Worm (Caenorhabditis elegans) whole organism, young adult: Measurements from ENCODE around the gene arx-5.
A peak's percentile ranks its signal among the peaks of the same experiment; 100 is the strongest.

ENCODE experiments used
- B0019.2 ChIP-seq: fragments of 200-800 bp; sonication (Bioruptor generic); conservative IDR thresholded peaks from 2 replicates; pipeline ENCODE4 v1.3.6; 2022; ENCODE audit warnings: missing genetic modification reagents, missing genetic modification characterization, missing compliant biosample characterization
- B0261.1 ChIP-seq: sonication (generic microtip); optimal IDR thresholded peaks from 2 replicates; lab custom pipeline; 2016; ENCODE audit warnings: mild to moderate bottlenecking, missing genetic modification characterization, moderate library complexity, missing compliant biosample characterization
- B0336.3 ChIP-seq: fragments of 200-800 bp; sonication (Bioruptor generic); IDR thresholded peaks from 2 replicates; pipeline ENCODE4 v1.3.6; 2022; ENCODE audit warnings: missing genetic modification characterization, missing compliant biosample characterization
- C17E4.6 ChIP-seq: fragments of 200-800 bp; sonication (Bioruptor generic); IDR thresholded peaks from 2 replicates; pipeline ENCODE4 v1.3.6; 2022; ENCODE audit warnings: missing genetic modification reagents, missing genetic modification characterization, missing compliant biosample characterization
- F37B4.10 ChIP-seq: fragments of 200-800 bp; sonication (Bioruptor generic); IDR thresholded peaks from 2 replicates; pipeline ENCODE4 v1.3.6; 2022; ENCODE audit warnings: missing genetic modification characterization, missing compliant biosample characterization
- F57C9.4 ChIP-seq: sonication (generic microtip); optimal IDR thresholded peaks from 2 replicates; lab custom pipeline; 2017; ENCODE audit warnings: mild to moderate bottlenecking, missing genetic modification characterization, missing compliant biosample characterization
- Y67H2A.10 ChIP-seq: fragments of 200-800 bp; sonication (Bioruptor generic); conservative IDR thresholded peaks from 2 replicates; pipeline ENCODE4 v1.3.6; 2022; ENCODE audit warnings: missing genetic modification reagents, missing genetic modification characterization, missing compliant biosample characterization
- Y95B8A.8 ChIP-seq: fragments of 200-800 bp; sonication (Bioruptor generic); IDR thresholded peaks from 2 replicates; pipeline ENCODE4 v1.3.6; 2022; ENCODE audit warnings: missing genetic modification reagents, missing genetic modification characterization, missing compliant biosample characterization
- ama-1 ChIP-seq, 3 experiments: fragments of 150-350 bp in 1 of 3; sonication (generic microtip) in 2 of 3; optimal IDR thresholded peaks; 2 replicates each; lab custom pipeline; 2014 to 2018; ENCODE audit warnings: missing biosample characterization in 2 of 3, missing genetic modification characterization in 2 of 3, missing genetic modification reagents in 2 of 3
- attf-3 ChIP-seq: fragments of 200-800 bp; sonication (Bioruptor generic); conservative IDR thresholded peaks from 2 replicates; pipeline ENCODE4 v1.3.6; 2022; ENCODE audit warnings: missing genetic modification reagents, missing genetic modification characterization, missing compliant biosample characterization
- ceh-27 ChIP-seq: fragments of 200-800 bp; sonication (Bioruptor generic); optimal IDR thresholded peaks from 2 replicates; lab custom pipeline; 2018; ENCODE audit warnings: mild to moderate bottlenecking, missing genetic modification characterization, moderate library complexity, missing compliant biosample characterization
- ceh-58 ChIP-seq: fragments of 200-800 bp; sonication (Bioruptor generic); IDR thresholded peaks from 2 replicates; pipeline ENCODE4 v1.3.6; 2022; ENCODE audit warnings: missing genetic modification characterization, missing compliant biosample characterization
- ceh-79 ChIP-seq: sonication (generic microtip); optimal IDR thresholded peaks from 2 replicates; lab custom pipeline; 2017; ENCODE audit warnings: mild to moderate bottlenecking, missing genetic modification characterization, missing compliant biosample characterization
- dox-1 ChIP-seq: fragments of 200-800 bp; sonication (Bioruptor generic); IDR thresholded peaks from 2 replicates; pipeline ENCODE4 v1.3.6; 2022; ENCODE audit warnings: missing genetic modification reagents, missing genetic modification characterization, missing compliant biosample characterization
- efl-1 ChIP-seq: fragments of 150-350 bp; optimal IDR thresholded peaks from 2 replicates; lab custom pipeline; 2014; ENCODE audit warnings: missing biosample characterization, missing genetic modification reagents, missing genetic modification characterization
- egl-44 ChIP-seq: fragments of 200-800 bp; sonication (Bioruptor generic); IDR thresholded peaks from 2 replicates; pipeline ENCODE4 v1.3.6; 2022; ENCODE audit warnings: missing genetic modification reagents, missing genetic modification characterization, missing compliant biosample characterization
- egrh-3 ChIP-seq: fragments of 200-800 bp; sonication (Bioruptor generic); IDR thresholded peaks from 2 replicates; pipeline ENCODE4 v1.3.6; 2022; ENCODE audit warnings: missing genetic modification reagents, missing genetic modification characterization, missing compliant biosample characterization
- ets-4 ChIP-seq: fragments of 200-800 bp; sonication (Bioruptor generic); optimal IDR thresholded peaks from 2 replicates; lab custom pipeline; 2018; ENCODE audit warnings: mild to moderate bottlenecking, missing genetic modification characterization, missing compliant biosample characterization
- fkh-3 ChIP-seq: sonication (generic microtip); optimal IDR thresholded peaks from 2 replicates; lab custom pipeline; 2016; ENCODE audit warnings: mild to moderate bottlenecking, missing genetic modification characterization, missing compliant biosample characterization
- gei-17 ChIP-seq: fragments of 200-800 bp; sonication (Bioruptor generic); optimal IDR thresholded peaks from 2 replicates; lab custom pipeline; 2018; ENCODE audit warnings: mild to moderate bottlenecking, missing genetic modification characterization, missing compliant biosample characterization
- hmg-20 ChIP-seq: fragments of 200-800 bp; sonication (Bioruptor generic); IDR thresholded peaks from 2 replicates; pipeline ENCODE4 v1.3.6; 2022; ENCODE audit warnings: missing genetic modification reagents, missing genetic modification characterization, missing compliant biosample characterization
- lag-1 ChIP-seq: fragments of 200-800 bp; sonication (Bioruptor generic); IDR thresholded peaks from 2 replicates; pipeline ENCODE4 v1.3.6; 2022; ENCODE audit warnings: missing genetic modification reagents, missing genetic modification characterization, missing compliant biosample characterization
- let-526 ChIP-seq: fragments of 200-800 bp; sonication (Bioruptor generic); IDR thresholded peaks from 2 replicates; pipeline ENCODE4 v1.3.6; 2022; ENCODE audit warnings: missing genetic modification reagents, missing genetic modification characterization, missing compliant biosample characterization
- lin-35 ChIP-seq, 3 experiments: fragments of 150-350 bp in 2 of 3; sonication (generic microtip) in 1 of 3; optimal IDR thresholded peaks; 2 replicates each; lab custom pipeline; 2014 to 2018; ENCODE audit warnings: missing biosample characterization in 3 of 3, missing genetic modification characterization in 3 of 3, missing genetic modification reagents in 3 of 3
- lin-54 ChIP-seq: fragments of 200-800 bp; sonication (Bioruptor generic); optimal IDR thresholded peaks from 2 replicates; lab custom pipeline; 2018; ENCODE audit warnings: mild to moderate bottlenecking, missing genetic modification characterization, missing compliant biosample characterization
- lir-1 ChIP-seq: fragments of 200-800 bp; sonication (Bioruptor generic); conservative IDR thresholded peaks from 2 replicates; pipeline ENCODE4 v1.3.6; 2022; ENCODE audit warnings: missing genetic modification reagents, missing genetic modification characterization, missing compliant biosample characterization
- mes-4 ChIP-seq: sonication (generic microtip); optimal IDR thresholded peaks from 2 replicates; lab custom pipeline; 2016; ENCODE audit warnings: missing genotype, missing genetic modification characterization, missing compliant biosample characterization
- mxl-1 ChIP-seq: sonication (generic microtip); optimal IDR thresholded peaks from 2 replicates; lab custom pipeline; 2016; ENCODE audit warnings: missing genetic modification characterization, missing compliant biosample characterization
- nfya-2 ChIP-seq: fragments of 200-800 bp; sonication (Bioruptor generic); IDR thresholded peaks from 2 replicates; pipeline ENCODE4 v1.3.6; 2022; ENCODE audit warnings: missing genetic modification reagents, missing genetic modification characterization, missing compliant biosample characterization
- nfyb-1 ChIP-seq: fragments of 200-800 bp; sonication (Bioruptor generic); IDR thresholded peaks from 2 replicates; pipeline ENCODE4 v1.3.6; 2022; ENCODE audit warnings: missing genetic modification reagents, missing genetic modification characterization, missing compliant biosample characterization
- nhr-80 ChIP-seq: sonication (generic microtip); optimal IDR thresholded peaks from 2 replicates; lab custom pipeline; 2016; ENCODE audit warnings: missing genetic modification characterization, missing compliant biosample characterization
- nhr-90 ChIP-seq: sonication (generic microtip); optimal IDR thresholded peaks from 2 replicates; lab custom pipeline; 2016; ENCODE audit warnings: missing genotype, mild to moderate bottlenecking, missing genetic modification characterization, missing compliant biosample characterization
- rpc-1 ChIP-seq, 2 experiments: fragments of 150-350 bp in 1 of 2; sonication (generic microtip) in 1 of 2; optimal IDR thresholded peaks; 2 replicates each; lab custom pipeline; 2014 to 2018; ENCODE audit warnings: missing biosample characterization in 1 of 2, missing genetic modification characterization in 1 of 2, missing genetic modification reagents in 1 of 2, missing genotype in 1 of 2
- snpc-1.1 ChIP-seq: sonication (generic microtip); optimal IDR thresholded peaks from 2 replicates; lab custom pipeline; 2017; ENCODE audit warnings: missing genetic modification characterization, mild to moderate bottlenecking, missing compliant biosample characterization, antibody characterized with exemption, moderate library complexity, missing genotype, missing genetic modification reagents; ENCODE audit not compliant: insufficient read depth
- tbx-9 ChIP-seq: sonication (generic microtip); optimal IDR thresholded peaks from 2 replicates; lab custom pipeline; 2016; ENCODE audit warnings: borderline replicate concordance, missing genetic modification characterization, inconsistent platforms, missing compliant biosample characterization
- tlf-1 ChIP-seq: fragments of 200-800 bp; sonication (Bioruptor generic); optimal IDR thresholded peaks from 2 replicates; lab custom pipeline; 2018; ENCODE audit warnings: mild to moderate bottlenecking, missing genetic modification characterization, missing compliant biosample characterization
- zfh-2 ChIP-seq: fragments of 200-800 bp; sonication (Bioruptor generic); conservative IDR thresholded peaks from 2 replicates; pipeline ENCODE4 v1.3.6; 2022; ENCODE audit warnings: missing genetic modification reagents, missing genetic modification characterization, missing compliant biosample characterization

The arx-5 gene

DNA sequence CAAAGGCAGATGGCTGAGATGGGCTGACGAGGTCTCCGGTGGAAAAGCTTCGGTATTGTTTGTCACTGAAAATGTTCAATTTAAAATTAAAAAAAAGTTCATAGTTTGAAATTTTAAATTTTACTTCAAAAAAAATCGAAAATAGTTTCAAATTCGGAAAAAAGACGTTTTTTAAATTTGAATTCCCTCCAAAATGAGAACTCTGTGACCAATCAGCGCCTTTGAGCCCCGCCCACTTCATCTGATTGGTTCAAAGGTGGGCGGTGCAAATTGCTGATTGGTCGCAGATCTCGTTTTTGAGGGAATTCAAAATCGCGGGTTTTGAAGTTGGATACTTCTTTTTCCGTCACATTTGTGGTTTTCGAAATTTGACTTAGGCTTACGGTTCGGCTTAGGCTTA lies 20.4 kb upstream of the arx-5 start:
- TF ChIP-seq lin-54, result no peak
- TF ChIP-seq nfyb-1 (GFP tag; lab: Robert Waterston, UW), result peak; percentile 83

DNA sequence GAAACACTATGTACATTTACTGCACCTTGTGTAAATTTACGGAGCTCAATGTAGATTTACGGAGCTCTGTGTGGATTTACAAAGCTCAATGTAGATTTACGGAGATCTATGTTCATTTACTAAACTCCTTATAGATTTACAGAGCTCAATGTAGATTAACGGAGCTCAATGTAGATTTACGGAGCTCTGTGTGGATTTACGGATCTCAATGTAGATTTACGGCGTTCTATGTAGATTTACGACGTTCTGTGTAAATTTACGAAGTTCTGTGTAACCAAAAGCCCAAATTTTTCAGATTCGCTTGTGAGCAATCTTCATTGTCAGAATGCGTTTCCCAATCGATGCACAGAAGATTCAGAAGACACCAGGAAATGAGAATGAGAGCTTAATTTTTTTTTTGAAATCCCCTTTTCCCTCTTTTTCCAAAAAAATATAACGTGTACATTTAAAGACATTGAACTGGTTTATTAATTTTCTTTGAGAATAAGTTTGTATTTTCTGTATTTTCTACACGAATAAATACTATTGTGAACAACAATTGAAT lies 18.9 kb upstream of the arx-5 start:
- TF ChIP-seq nfyb-1 (GFP tag; lab: Robert Waterston, UW) (0 out of 2 replicates have a peak, but pooled peaks have one; percentile 7), ceh-58 (GFP tag; lab: Robert Waterston, UW) (no peak)

DNA sequence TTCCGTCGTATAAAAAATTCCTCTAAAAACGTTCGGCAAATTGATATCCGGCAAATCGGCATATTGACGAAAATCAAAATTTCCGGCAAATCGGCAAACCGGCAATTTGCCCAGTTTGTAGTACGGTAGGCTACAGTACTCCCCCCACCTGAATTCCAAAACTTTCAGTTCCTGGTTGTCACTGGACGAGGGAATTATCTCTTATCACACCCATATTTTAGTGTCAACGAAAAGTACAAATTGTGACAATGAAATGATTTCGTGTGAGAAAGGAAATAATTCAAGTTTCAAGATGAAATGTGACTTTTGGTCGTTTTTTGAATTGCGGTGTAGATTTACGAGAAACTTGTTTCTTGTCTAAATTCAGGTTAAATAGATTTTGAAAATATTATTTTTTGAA lies 15.2 kb upstream of the arx-5 start:
- TF ChIP-seq nhr-80 (tag; lab: Kevin White, UChicago) (peak; percentile 43), C17E4.6 (no peak), ets-4 (GFP tag; lab: Kevin White, UChicago) (no peak), B0336.3 (GFP tag; lab: Robert Waterston, UW) (no peak), F37B4.10 (GFP tag; lab: Robert Waterston, UW) (no peak), mes-4 (tag; lab: Kevin White, UChicago) (no peak), nfyb-1 (GFP tag; lab: Robert Waterston, UW) (no peak)

DNA sequence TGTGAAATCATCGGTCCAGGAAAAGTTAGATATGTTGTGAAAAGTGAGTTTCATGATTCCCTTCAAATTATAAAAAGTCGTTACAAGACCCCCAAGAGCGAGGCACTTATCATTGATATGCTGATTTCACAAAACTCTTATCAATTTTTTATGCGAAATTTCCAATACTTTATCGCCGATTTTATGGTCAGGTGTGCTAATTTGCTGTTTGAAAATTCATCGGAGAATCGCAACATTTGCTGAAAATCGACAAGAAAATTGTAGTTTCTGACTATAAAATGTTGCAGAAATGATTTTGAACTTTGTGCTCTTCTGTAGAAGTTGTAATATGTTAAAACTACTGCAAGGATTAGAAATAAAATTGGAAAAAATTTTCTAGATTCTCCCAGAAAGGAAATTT lies 13.8 kb upstream of the arx-5 start:
- TF ChIP-seq egrh-3 (GFP tag; lab: Robert Waterston, UW) (no peak), dox-1 (no peak), tlf-1 (GFP tag; lab: Kevin White, UChicago) (no peak), hmg-20 (no peak), nhr-90 (tag; lab: Kevin White, UChicago) (no peak), mxl-1 (tag; lab: Kevin White, UChicago) (no peak), egl-44 (no peak), gei-17 (GFP tag; lab: Kevin White, UChicago) (no peak), lir-1 (GFP tag; lab: Robert Waterston, UW) (no peak), nfya-2 (GFP tag; lab: Robert Waterston, UW) (no peak), rpc-1 (optimal IDR thresholded peaks at IDR 0.05; lab: Kevin White, UChicago) (no peak), rpc-1 (tag; optimal IDR thresholded peaks at IDR 0.05; lab: Kevin White, UChicago) (no peak), tbx-9 (no peak), zfh-2 (GFP tag; lab: Robert Waterston, UW) (no peak), efl-1 (no peak), B0019.2 (GFP tag; lab: Robert Waterston, UW) (no peak), lin-35 (GFP tag; optimal IDR thresholded peaks at IDR 0.05; lab: Kevin White, UChicago) (no peak), ceh-79 (tag; lab: Kevin White, UChicago) (no peak), lin-54 (no peak), Y67H2A.10 (GFP tag; lab: Robert Waterston, UW) (no peak), F57C9.4 (no peak)

DNA sequence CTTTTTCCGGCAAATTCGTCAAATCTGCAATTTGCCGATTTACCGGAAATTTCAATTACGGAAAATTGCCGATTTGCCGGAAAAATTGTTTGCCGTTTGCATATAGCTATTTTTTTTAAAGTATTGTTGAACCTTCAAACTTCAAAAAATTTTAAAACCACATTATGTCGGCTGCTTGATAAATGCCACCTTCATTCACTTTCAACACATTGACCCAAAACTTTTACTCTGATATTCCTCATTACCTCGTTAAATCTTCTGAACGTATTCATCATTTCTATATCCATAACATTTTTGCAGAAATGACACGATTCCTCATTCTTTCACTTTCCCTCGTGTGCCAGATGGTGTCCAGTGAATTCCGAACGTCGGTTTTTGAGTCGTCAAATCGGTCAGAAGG lies 11.2 kb upstream of the arx-5 start, which contains the start of gene Y37D8A.3:
Gene Y37D8A.3, plus strand, starts transcription at position 301 of the 400 bp plus-strand sequence.
- TF ChIP-seq F57C9.4, result no peak
- no peak for TF ChIP-seq snpc-1.1 (tag; lab: Kevin White, UChicago)
- TF ChIP-seq Y67H2A.10 (GFP tag; lab: Robert Waterston, UW), result no peak
- TF ChIP-seq attf-3, result no peak
- no peak for TF ChIP-seq let-526 (GFP tag; lab: Robert Waterston, UW)
- TF ChIP-seq Y95B8A.8 (GFP tag; lab: Robert Waterston, UW), result no peak
- TF ChIP-seq ceh-27 (GFP tag; lab: Kevin White, UChicago), result no peak
- TF ChIP-seq B0261.1, result no peak
- TF ChIP-seq lag-1, result no peak
- TF ChIP-seq fkh-3 (tag; lab: Kevin White, UChicago), result no peak
- TF ChIP-seq ama-1 (optimal IDR thresholded peaks at IDR 0.05; lab: Kevin White, UChicago), result no peak
- TF ChIP-seq ama-1 (GFP tag; optimal IDR thresholded peaks at IDR 0.05; lab: Kevin White, UChicago), result no peak
- TF ChIP-seq egl-44, result no peak
- TF ChIP-seq gei-17 (GFP tag; lab: Kevin White, UChicago), result no peak
